Fruit fly (Drosophila melanogaster) whole organism, embryonic: Measurements from ENCODE around the gene Rpt5.

Experiments used
- Antp ChIP-seq: fragments of 200-800 bp; sonication (Bioruptor generic); optimal IDR thresholded peaks from 3 replicates; lab custom pipeline; 2016; ENCODE audit warnings: missing biosample characterization, missing genetic modification characterization
- Awh ChIP-seq: fragments of 200-800 bp; sonication (Bioruptor generic); IDR thresholded peaks from 2 replicates; pipeline ENCODE4, ENCODE4 v1.3.6; 2022; ENCODE audit warnings: missing biosample characterization, missing genetic modification characterization
- BEAF-32 ChIP-seq: fragments of 200-800 bp; sonication (Bioruptor generic); optimal IDR thresholded peaks from 3 replicates; lab custom pipeline; 2017; ENCODE audit warnings: missing biosample characterization, missing genetic modification characterization, mild to moderate bottlenecking, moderate library complexity, missing genetic modification reagents
- CG10274 ChIP-seq: fragments of 200-800 bp; sonication (Bioruptor generic); optimal IDR thresholded peaks from 3 replicates; lab custom pipeline; 2017; ENCODE audit warnings: missing biosample characterization, mild to moderate bottlenecking, missing genetic modification characterization
- CG10959 ChIP-seq: fragments of 200-800 bp; sonication (Bioruptor generic); IDR thresholded peaks from 2 replicates; pipeline ENCODE4 v1.3.6; 2022; ENCODE audit warnings: missing biosample characterization, missing genetic modification characterization
- CG12071 ChIP-seq: fragments of 200-800 bp; sonication (Bioruptor generic); optimal IDR thresholded peaks from 3 replicates; lab custom pipeline; 2018; ENCODE audit warnings: missing biosample characterization, mild to moderate bottlenecking, missing genetic modification characterization
- CG14860 ChIP-seq: fragments of 200-800 bp; sonication (Bioruptor generic); IDR thresholded peaks from 3 replicates; pipeline ENCODE4 v1.3.6; 2022; ENCODE audit warnings: missing biosample characterization, missing genetic modification characterization; ENCODE audit not compliant: partially characterized antibody
- CG17359 ChIP-seq: fragments of 200-800 bp; sonication (Bioruptor generic); optimal IDR thresholded peaks from 3 replicates; lab custom pipeline; 2018; ENCODE audit warnings: missing biosample characterization, mild to moderate bottlenecking, missing genetic modification characterization, moderate library complexity
- CG18764 ChIP-seq: fragments of 200-800 bp; sonication (Bioruptor generic); optimal IDR thresholded peaks from 3 replicates; lab custom pipeline; 2016; ENCODE audit warnings: missing biosample characterization, missing genetic modification characterization
- CG31224 ChIP-seq: fragments of 200-800 bp; sonication (Bioruptor generic); IDR thresholded peaks from 2 replicates; pipeline ENCODE4 v1.3.6; 2022; ENCODE audit warnings: missing biosample characterization, missing genetic modification characterization
- CG33213 ChIP-seq: fragments of 200-800 bp; sonication (Bioruptor generic); optimal IDR thresholded peaks from 3 replicates; lab custom pipeline; 2016; ENCODE audit warnings: missing biosample characterization, missing genetic modification characterization
- CG34376 ChIP-seq: fragments of 200-800 bp; sonication (Bioruptor generic); optimal IDR thresholded peaks from 2 replicates; lab custom pipeline; 2018; ENCODE audit warnings: missing biosample characterization, mild to moderate bottlenecking, missing genetic modification characterization
- CG6683 ChIP-seq: fragments of 200-800 bp; sonication (Bioruptor generic); optimal IDR thresholded peaks from 2 replicates; lab custom pipeline; 2017; ENCODE audit warnings: missing biosample characterization, mild to moderate bottlenecking, missing genetic modification characterization, missing genetic modification reagents
- CG7372 ChIP-seq: fragments of 200-800 bp; sonication (Bioruptor generic); IDR thresholded peaks from 2 replicates; pipeline ENCODE4 v1.3.6; 2022; ENCODE audit warnings: missing biosample characterization, missing genetic modification characterization
- CG7556 ChIP-seq: fragments of 200-800 bp; sonication (Bioruptor generic); optimal IDR thresholded peaks from 2 replicates; lab custom pipeline; 2017; ENCODE audit warnings: missing biosample characterization, mild to moderate bottlenecking, missing genetic modification characterization
- CG7745 ChIP-seq: fragments of 200-800 bp; sonication (Bioruptor generic); optimal IDR thresholded peaks from 2 replicates; lab custom pipeline; 2018; ENCODE audit warnings: missing biosample characterization, mild to moderate bottlenecking, missing genetic modification characterization, moderate library complexity
- CG7839 ChIP-seq: fragments of 200-800 bp; sonication (Bioruptor generic); optimal IDR thresholded peaks from 3 replicates; lab custom pipeline; 2018; ENCODE audit warnings: missing biosample characterization, mild to moderate bottlenecking, missing genetic modification characterization, moderate library complexity
- CG8089 ChIP-seq: fragments of 200-800 bp; sonication (Bioruptor generic); optimal IDR thresholded peaks from 3 replicates; lab custom pipeline; 2016; ENCODE audit warnings: missing biosample characterization, missing genetic modification characterization
- CG9817 ChIP-seq: fragments of 200-800 bp; sonication (Bioruptor generic); optimal IDR thresholded peaks from 2 replicates; lab custom pipeline; 2018; ENCODE audit warnings: missing biosample characterization, mild to moderate bottlenecking, missing genetic modification characterization, moderate library complexity
- CkIIα-i1 ChIP-seq: fragments of 200-800 bp; sonication (Bioruptor generic); IDR thresholded peaks from 2 replicates; pipeline ENCODE4 v1.3.6; 2022; ENCODE audit warnings: missing biosample characterization, missing genetic modification characterization
- Dip2 ChIP-seq: fragments of 200-800 bp; sonication (Bioruptor generic); IDR thresholded peaks from 2 replicates; pipeline ENCODE4 v1.3.6; 2022; ENCODE audit warnings: missing biosample characterization, missing genetic modification characterization
- Eip74EF ChIP-seq, 2 experiments: fragments of 200-800 bp in 1 of 2; fragments of >200 bp in 1 of 2; sonication (Bioruptor generic) in 1 of 2; optimal IDR thresholded peaks; 2 replicates each; lab custom pipeline; 2017 to 2019; ENCODE audit warnings: missing biosample characterization in 2 of 2, missing genetic modification characterization in 2 of 2, mild to moderate bottlenecking in 1 of 2, moderate library complexity in 1 of 2
- Gsc ChIP-seq: fragments of 200-800 bp; sonication (Bioruptor generic); IDR thresholded peaks from 2 replicates; pipeline ENCODE4 v1.3.6; 2022; ENCODE audit warnings: missing biosample characterization, missing genetic modification characterization
- Hr39 ChIP-seq: fragments of >200 bp; optimal IDR thresholded peaks from 2 replicates; lab custom pipeline; 2017
- Oli ChIP-seq: fragments of 200-800 bp; sonication (Bioruptor generic); optimal IDR thresholded peaks from 2 replicates; lab custom pipeline; 2018; ENCODE audit warnings: missing biosample characterization, mild to moderate bottlenecking, missing genetic modification characterization, moderate library complexity
- Rfx ChIP-seq: fragments of 200-800 bp; sonication (Bioruptor generic); IDR thresholded peaks from 2 replicates; pipeline ENCODE4 v1.3.6; 2022; ENCODE audit warnings: missing biosample characterization, missing genetic modification characterization
- Rx ChIP-seq: fragments of 200-800 bp; sonication (Bioruptor generic); IDR thresholded peaks from 2 replicates; pipeline ENCODE4 v1.3.6; 2022; ENCODE audit warnings: missing biosample characterization, missing genetic modification characterization
- Xrp1 ChIP-seq: fragments of 200-800 bp; sonication (Bioruptor generic); IDR thresholded peaks from 2 replicates; pipeline ENCODE4 v1.3.6; 2022; ENCODE audit warnings: missing biosample characterization, missing genetic modification characterization
- ash1 ChIP-seq: fragments of 200-800 bp; sonication (Bioruptor generic); optimal IDR thresholded peaks from 2 replicates; lab custom pipeline; 2018; ENCODE audit warnings: missing biosample characterization, mild to moderate bottlenecking, missing genetic modification characterization
- bab2 ChIP-seq: fragments of 200-800 bp; sonication (Bioruptor generic); optimal IDR thresholded peaks from 2 replicates; lab custom pipeline; 2016; ENCODE audit warnings: missing biosample characterization, missing genetic modification characterization
- bbx ChIP-seq: fragments of 200-800 bp; sonication (Bioruptor generic); IDR thresholded peaks from 2 replicates; pipeline ENCODE4 v1.3.6; 2022; ENCODE audit warnings: missing biosample characterization, missing genetic modification characterization; ENCODE audit not compliant: partially characterized antibody
- bcd ChIP-seq: fragments of 200-800 bp; sonication (Bioruptor generic); optimal IDR thresholded peaks from 2 replicates; lab custom pipeline; 2017; ENCODE audit warnings: missing biosample characterization, mild to moderate bottlenecking, missing genetic modification characterization
- chn ChIP-seq: fragments of 200-800 bp; sonication (Bioruptor generic); optimal IDR thresholded peaks from 2 replicates; lab custom pipeline; 2016; ENCODE audit warnings: missing biosample characterization, missing genetic modification characterization
- dm ChIP-seq: fragments of 200-800 bp; sonication (Bioruptor generic); optimal IDR thresholded peaks from 3 replicates; lab custom pipeline; 2016; ENCODE audit warnings: missing biosample characterization, missing genetic modification characterization
- dpn ChIP-seq, 2 experiments: fragments of 200-800 bp; sonication (Bioruptor generic); optimal IDR thresholded peaks; 3 replicates each; lab custom pipeline; 2016; ENCODE audit warnings: missing biosample characterization in 2 of 2, missing genetic modification characterization in 2 of 2
- eyg ChIP-seq: fragments of 200-800 bp; sonication (Bioruptor generic); optimal IDR thresholded peaks from 3 replicates; lab custom pipeline; 2016; ENCODE audit warnings: missing biosample characterization, missing genetic modification characterization
- gro ChIP-seq: fragments of 200-800 bp; sonication (Bioruptor generic); optimal IDR thresholded peaks from 2 replicates; lab custom pipeline; 2016; ENCODE audit warnings: missing biosample characterization, missing genetic modification characterization
- gsb ChIP-seq: fragments of 200-800 bp; sonication (Bioruptor generic); IDR thresholded peaks from 2 replicates; pipeline ENCODE4 v1.3.6; 2022; ENCODE audit warnings: missing biosample characterization, missing genetic modification characterization
- gsb-n ChIP-seq: fragments of 200-800 bp; sonication (Bioruptor generic); optimal IDR thresholded peaks from 3 replicates; lab custom pipeline; 2018; ENCODE audit warnings: missing biosample characterization, mild to moderate bottlenecking, missing genetic modification characterization
- ind ChIP-seq: fragments of 200-800 bp; sonication (Bioruptor generic); optimal IDR thresholded peaks from 3 replicates; lab custom pipeline; 2016; ENCODE audit warnings: missing biosample characterization, missing genetic modification characterization
- ken ChIP-seq: fragments of 200-800 bp; sonication (Bioruptor generic); IDR thresholded peaks from 3 replicates; pipeline ENCODE4 v1.3.6; 2022; ENCODE audit warnings: missing biosample characterization, missing genetic modification characterization
- lbe ChIP-seq: fragments of 200-800 bp; sonication (Bioruptor generic); optimal IDR thresholded peaks from 2 replicates; lab custom pipeline; 2016; ENCODE audit warnings: missing biosample characterization, mild to moderate bottlenecking, missing genetic modification characterization
- nerfin-2 ChIP-seq: fragments of 200-800 bp; sonication (Bioruptor generic); IDR thresholded peaks from 2 replicates; pipeline ENCODE4 v1.3.6; 2022; ENCODE audit warnings: missing biosample characterization, missing genetic modification characterization; ENCODE audit not compliant: partially characterized antibody
- nmo ChIP-seq: fragments of 200-800 bp; sonication (Bioruptor generic); optimal IDR thresholded peaks from 2 replicates; lab custom pipeline; 2018; ENCODE audit warnings: missing biosample characterization, mild to moderate bottlenecking, missing genetic modification characterization, moderate library complexity
- repo ChIP-seq: fragments of 200-800 bp; sonication (Bioruptor generic); optimal IDR thresholded peaks from 2 replicates; lab custom pipeline; 2016; ENCODE audit warnings: missing biosample characterization, missing genetic modification characterization
- schlank ChIP-seq: fragments of 200-800 bp; sonication (Bioruptor generic); optimal IDR thresholded peaks from 2 replicates; lab custom pipeline; 2018; ENCODE audit warnings: missing biosample characterization, mild to moderate bottlenecking, missing genetic modification characterization
- scrt ChIP-seq: fragments of 200-800 bp; sonication (Bioruptor generic); optimal IDR thresholded peaks from 2 replicates; lab custom pipeline; 2018; ENCODE audit warnings: missing biosample characterization, mild to moderate bottlenecking, missing genetic modification characterization, moderate library complexity
- slp2 ChIP-seq: fragments of 200-800 bp; sonication (Bioruptor generic); optimal IDR thresholded peaks from 2 replicates; lab custom pipeline; 2016; ENCODE audit warnings: missing biosample characterization, missing genetic modification characterization
- vfl ChIP-seq: fragments of 200-800 bp; sonication (Bioruptor generic); optimal IDR thresholded peaks from 2 replicates; lab custom pipeline; 2016; ENCODE audit warnings: missing biosample characterization, missing genetic modification characterization
- vnd ChIP-seq: fragments of 200-800 bp; sonication (Bioruptor generic); IDR thresholded peaks from 3 replicates; pipeline ENCODE4 v1.3.6; 2022; ENCODE audit warnings: missing biosample characterization, missing genetic modification characterization; ENCODE audit not compliant: partially characterized antibody
- z ChIP-seq: fragments of 200-800 bp; sonication (Bioruptor generic); IDR thresholded peaks from 3 replicates; pipeline ENCODE4 v1.3.6; 2022; ENCODE audit warnings: missing biosample characterization, missing genetic modification characterization
- zf30C ChIP-seq: fragments of 200-800 bp; sonication (Bioruptor generic); optimal IDR thresholded peaks from 3 replicates; lab custom pipeline; 2018; ENCODE audit warnings: missing biosample characterization, mild to moderate bottlenecking, missing genetic modification characterization

The Rpt5 gene

dm6 chr3R:23752728-23753127 is at the start of gene Rpt5, which contains the start of gene RanBP3 (continued):
- TF ChIP-seq zf30C (no peak), CG7839 (tag; lab: Kevin White, UChicago) (no peak), CG7745 (tag; lab: Kevin White, UChicago) (no peak), nerfin-2 (GFP tag; lab: Robert Waterston, UW) (peak; percentile 75), bcd (no peak), CG7556 (GFP tag; lab: Kevin White, UChicago) (peak; percentile 17), CG6683 (GFP tag; lab: Kevin White, UChicago) (peak; percentile 33), schlank (no peak), vfl (GFP tag; lab: Kevin White, UChicago) (peak; percentile 68), ind (GFP tag; lab: Kevin White, UChicago) (peak; percentile 60), dpn (GFP tag; optimal IDR thresholded peaks at IDR 0.05; lab: Kevin White, UChicago) (peak; percentile 62 to 78), scrt (GFP tag; lab: Kevin White, UChicago) (no peak), CG10959 (no peak), CG12071 (no peak), CG33213 (peak; percentile 61), Dip2 (no peak), ash1 (no peak), CG10274 (GFP tag; lab: Kevin White, UChicago) (no peak), Awh (GFP tag; lab: Robert Waterston, UW) (no peak), CG18764 (GFP tag; lab: Kevin White, UChicago) (no peak), gsb (GFP tag; lab: Robert Waterston, UW) (no peak), z (GFP tag; lab: Robert Waterston, UW) (no peak), bab2 (GFP tag; lab: Kevin White, UChicago) (peak; percentile 21), BEAF-32 (GFP tag; lab: Kevin White, UChicago) (peak; percentile 82), gro (GFP tag; lab: Kevin White, UChicago) (peak; percentile 70), ken (GFP tag; lab: Robert Waterston, UW) (peak; percentile 62; the same call in 1 of the 3 replicates), CG14860 (GFP tag; lab: Robert Waterston, UW) (peak; percentile 69), dm (GFP tag; lab: Kevin White, UChicago) (peak; percentile 58), Antp (peak; percentile 61), Rx (GFP tag; lab: Robert Waterston, UW) (no peak), CG34376 (GFP tag; lab: Kevin White, UChicago) (peak; percentile 59), eyg (GFP tag; lab: Kevin White, UChicago) (peak; percentile 40), Rfx (peak; percentile 83), Eip74EF (GFP tag; optimal IDR thresholded peaks at IDR 0.05; lab: Kevin White, UChicago) (no peak), chn (peak; percentile 36), CG9817 (tag; lab: Kevin White, UChicago) (peak; percentile 38), Gsc (no peak), slp2 (GFP tag; lab: Kevin White, UChicago) (peak; percentile 0), nmo (GFP tag; lab: Kevin White, UChicago) (peak; percentile 35), CkIIα-i1 (GFP tag; lab: Robert Waterston, UW) (no peak), lbe (GFP tag; lab: Kevin White, UChicago) (peak; percentile 78), vnd (GFP tag; lab: Robert Waterston, UW) (peak; percentile 63), Hr39 (lab: Kevin White, UChicago) (no peak), CG31224 (GFP tag; lab: Robert Waterston, UW) (no peak), gsb-n (no peak), repo (GFP tag; lab: Kevin White, UChicago) (peak; percentile 18), Oli (no peak), CG8089 (GFP tag; lab: Kevin White, UChicago) (no peak), CG17359 (tag; lab: Kevin White, UChicago) (peak; percentile 36), Xrp1 (GFP tag; lab: Robert Waterston, UW) (no peak), CG7372 (GFP tag; lab: Robert Waterston, UW) (no peak), bbx (GFP tag; lab: Robert Waterston, UW) (peak; percentile 92)
